Worm (Caenorhabditis elegans) whole organism, L2 larva: ENCODE data around the gene cdr-2.
"Not testable (repeated sequence)": the region's sequence is repeated elsewhere in the genome, so short reads cannot be mapped to it uniquely, and the experiment has no call there.

Experiments
- C34F6.9 ChIP-seq: fragments of 150-350 bp; optimal IDR thresholded peaks from 2 replicates; lab custom pipeline; 2014; ENCODE audit warnings: missing biosample characterization, missing genetic modification characterization
- R02D3.7 ChIP-seq: fragments of 150-350 bp; optimal IDR thresholded peaks from 2 replicates; lab custom pipeline; 2014; ENCODE audit warnings: missing biosample characterization, missing genetic modification characterization
- Y55F3AM.14 ChIP-seq: fragments of 200-800 bp; sonication (Bioruptor generic); optimal IDR thresholded peaks from 2 replicates; lab custom pipeline; 2018; ENCODE audit warnings: mild to moderate bottlenecking, missing genetic modification characterization, missing compliant biosample characterization
- blmp-1 ChIP-seq: sonication (generic microtip); optimal IDR thresholded peaks from 2 replicates; lab custom pipeline; 2017; ENCODE audit warnings: missing genetic modification characterization, mild to moderate bottlenecking, missing compliant biosample characterization, antibody characterized with exemption, moderate library complexity; ENCODE audit not compliant: insufficient read depth
- ceh-82 ChIP-seq: fragments of 150-350 bp; optimal IDR thresholded peaks from 2 replicates; lab custom pipeline; 2014; ENCODE audit warnings: missing biosample characterization, missing genetic modification characterization
- dmd-4 ChIP-seq: sonication (generic microtip); optimal IDR thresholded peaks from 2 replicates; lab custom pipeline; 2017; ENCODE audit warnings: missing biosample characterization, missing genetic modification characterization
- elt-1 ChIP-seq: fragments of 150-350 bp; optimal IDR thresholded peaks from 2 replicates; lab custom pipeline; 2014; ENCODE audit warnings: missing biosample characterization, missing genetic modification characterization
- fos-1 ChIP-seq: fragments of 150-350 bp; optimal IDR thresholded peaks from 2 replicates; lab custom pipeline; 2014; ENCODE audit warnings: missing biosample characterization, missing genetic modification characterization
- gmeb-1 ChIP-seq: fragments of 150-350 bp; optimal IDR thresholded peaks from 2 replicates; lab custom pipeline; 2014; ENCODE audit warnings: missing biosample characterization, missing genetic modification characterization
- lin-11 ChIP-seq: fragments of 150-350 bp; sonication (generic microtip); optimal IDR thresholded peaks from 2 replicates; lab custom pipeline; 2014; ENCODE audit warnings: missing biosample characterization, missing genetic modification characterization, inconsistent platforms, mixed read lengths
- lsy-2 ChIP-seq, 2 experiments: fragments of 150-350 bp in 1 of 2; sonication (generic microtip) in 1 of 2; optimal IDR thresholded peaks; 2 replicates each; lab custom pipeline; 2014 to 2017; ENCODE audit warnings: missing biosample characterization in 2 of 2, missing genetic modification characterization in 2 of 2
- mab-5 ChIP-seq: fragments of 150-350 bp; optimal IDR thresholded peaks from 2 replicates; lab custom pipeline; 2014; ENCODE audit warnings: missing biosample characterization, missing genetic modification characterization
- mbf-1 ChIP-seq: sonication (generic microtip); optimal IDR thresholded peaks from 2 replicates; lab custom pipeline; 2017; ENCODE audit warnings: missing biosample characterization, missing genetic modification characterization
- mdl-1 ChIP-seq, 2 experiments: fragments of 150-350 bp in 1 of 2; sonication (generic microtip) in 1 of 2; optimal IDR thresholded peaks; 2 replicates each; lab custom pipeline; 2017; ENCODE audit warnings: missing biosample characterization in 2 of 2, missing genetic modification characterization in 2 of 2
- nhr-11 ChIP-seq: fragments of 150-350 bp; optimal IDR thresholded peaks from 2 replicates; lab custom pipeline; 2014; ENCODE audit warnings: missing biosample characterization, missing genetic modification characterization
- nhr-129 ChIP-seq: fragments of 150-350 bp; optimal IDR thresholded peaks from 2 replicates; lab custom pipeline; 2014; ENCODE audit warnings: missing biosample characterization, missing genetic modification characterization
- nhr-21 ChIP-seq: fragments of 150-350 bp; optimal IDR thresholded peaks from 2 replicates; lab custom pipeline; 2014; ENCODE audit warnings: missing biosample characterization, missing genetic modification characterization
- nhr-237 ChIP-seq: fragments of 150-350 bp; optimal IDR thresholded peaks from 2 replicates; lab custom pipeline; 2014; ENCODE audit warnings: missing biosample characterization, missing genetic modification characterization
- nhr-6 ChIP-seq: fragments of 150-350 bp; optimal IDR thresholded peaks from 2 replicates; lab custom pipeline; 2014; ENCODE audit warnings: missing biosample characterization, missing genetic modification characterization
- nhr-77 ChIP-seq: fragments of 150-350 bp; optimal IDR thresholded peaks from 2 replicates; lab custom pipeline; 2014; ENCODE audit warnings: missing biosample characterization, missing genetic modification characterization
- peb-1 ChIP-seq: fragments of 150-350 bp; optimal IDR thresholded peaks from 2 replicates; lab custom pipeline; 2014; ENCODE audit warnings: missing biosample characterization, missing genetic modification characterization
- sem-4 ChIP-seq: fragments of 150-350 bp; optimal IDR thresholded peaks from 2 replicates; lab custom pipeline; 2014; ENCODE audit warnings: missing biosample characterization, missing genetic modification reagents, missing genetic modification characterization
- sma-3 ChIP-seq: sonication (generic microtip); optimal IDR thresholded peaks from 2 replicates; lab custom pipeline; 2016; ENCODE audit warnings: missing genetic modification reagents, missing genetic modification characterization, missing compliant biosample characterization
- sma-9 ChIP-seq, 2 experiments: fragments of 150-350 bp in 1 of 2; sonication (generic microtip) in 1 of 2; optimal IDR thresholded peaks; 2 replicates each; lab custom pipeline; 2014 to 2016; ENCODE audit warnings: missing genetic modification characterization in 2 of 2, mild to moderate bottlenecking in 1 of 2, missing biosample characterization in 1 of 2, missing compliant biosample characterization in 1 of 2, missing genetic modification reagents in 1 of 2, moderate library complexity in 1 of 2
- snpc-4 ChIP-seq: fragments of 150-350 bp; optimal IDR thresholded peaks from 2 replicates; lab custom pipeline; 2014; ENCODE audit warnings: missing biosample characterization, missing genetic modification characterization
- unc-55 ChIP-seq: fragments of 150-350 bp; sonication (generic microtip); optimal IDR thresholded peaks from 3 replicates; lab custom pipeline; 2014; ENCODE audit warnings: missing biosample characterization, missing genetic modification reagents, missing genetic modification characterization
- unc-62 ChIP-seq: fragments of 150-350 bp; optimal IDR thresholded peaks from 2 replicates; lab custom pipeline; 2014; ENCODE audit warnings: missing biosample characterization, missing genetic modification reagents, missing genetic modification characterization

Gene cdr-2

DNA sequence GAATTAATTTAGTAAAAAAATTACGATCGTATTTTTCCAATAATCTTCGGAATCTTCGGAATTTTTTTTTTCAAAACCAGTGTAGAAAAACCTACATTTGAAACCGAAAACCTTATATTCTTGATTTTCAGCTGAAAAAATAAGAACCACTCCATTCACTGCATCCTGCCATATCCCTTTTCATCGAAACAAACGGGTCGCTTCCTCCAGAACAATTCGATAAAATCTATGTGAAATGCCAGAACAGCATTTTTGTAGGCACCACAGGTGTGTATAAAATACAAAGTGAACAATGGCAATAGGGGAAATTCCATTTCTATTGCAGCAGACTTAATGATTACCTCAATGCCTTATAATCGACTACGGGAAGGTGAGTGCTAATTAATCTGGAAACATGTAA lies 38.3 kb downstream of the cdr-2 start, which contains the start of gene K01D12.1:
TSS of gene K01D12.1 (plus strand) at position 301 of the 400 bp plus-strand sequence.
- no peak for TF ChIP-seq Y55F3AM.14
- TF ChIP-seq snpc-4 (tag; lab: Kevin White, UChicago) = no peak
- no peak for TF ChIP-seq nhr-11 (tag; lab: Kevin White, UChicago)
- TF ChIP-seq sma-3 = no peak
- TF ChIP-seq lin-11 (tag; lab: Kevin White, UChicago) = no peak
- no peak for TF ChIP-seq fos-1 (tag; lab: Kevin White, UChicago)
- TF ChIP-seq, all 48 proteins: peak for 0

DNA sequence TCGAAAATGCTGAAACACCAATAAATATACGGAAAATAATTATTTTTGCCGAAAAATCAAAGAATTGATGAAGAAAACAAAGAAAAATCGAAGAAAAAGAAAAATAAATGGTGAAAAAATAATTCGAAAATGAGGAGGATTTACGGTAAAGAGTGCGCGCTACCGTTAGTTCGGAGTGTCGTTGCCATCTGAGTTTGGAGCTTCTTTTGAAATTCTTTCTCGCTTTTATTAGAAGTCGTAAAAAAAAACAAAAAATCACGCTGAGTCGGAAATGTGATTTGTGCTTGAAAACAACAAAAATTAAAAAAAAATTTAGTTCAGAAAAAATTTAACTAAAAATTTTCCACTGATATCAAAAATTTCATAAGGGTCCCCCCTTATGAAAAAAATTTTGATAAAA lies 41.3 kb downstream of the cdr-2 start, which contains the start of gene F23H12.10:
TSS of gene F23H12.10 (minus strand) at position 12 of the 400 bp plus-strand sequence.
- not testable (repeated sequence) for TF ChIP-seq mbf-1 (tag; lab: Kevin White, UChicago); sma-9 (GFP tag; optimal IDR thresholded peaks at IDR 0.05; lab: Kevin White, UChicago); sma-9 (tag; optimal IDR thresholded peaks at IDR 0.05; lab: Kevin White, UChicago); gmeb-1 (tag; lab: Kevin White, UChicago)

DNA sequence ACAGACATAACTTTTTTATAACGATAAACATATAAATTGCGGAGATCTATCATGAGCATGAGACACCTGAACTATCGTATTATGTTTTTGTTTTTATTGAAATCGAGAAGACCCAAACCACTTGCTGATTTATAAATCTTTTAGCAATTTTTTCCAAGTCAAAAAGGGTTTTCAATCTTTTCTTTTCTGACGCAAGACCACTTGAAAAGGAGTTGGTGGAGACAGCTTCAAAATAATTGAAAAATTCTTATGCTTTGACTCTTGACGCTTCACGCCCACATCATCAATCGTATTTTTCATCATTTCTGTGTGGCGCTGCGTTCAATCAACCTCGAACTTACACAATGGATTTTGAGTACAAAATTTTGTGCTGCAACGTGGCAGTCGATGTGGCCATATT lies 44.1 kb downstream of the cdr-2 start, which contains the start of gene F23H12.7:
TSS of gene F23H12.7 (plus strand) at position 301 of the 400 bp plus-strand sequence.
- TF ChIP-seq nhr-6 (tag; lab: Kevin White, UChicago) (no peak), unc-62 (GFP tag; lab: Kevin White, UChicago) (no peak), mdl-1 (tag; optimal IDR thresholded peaks at IDR 0.05; lab: Kevin White, UChicago) (no peak), sem-4 (tag; lab: Kevin White, UChicago) (no peak), nhr-129 (tag; lab: Kevin White, UChicago) (no peak), nhr-237 (no peak)

DNA sequence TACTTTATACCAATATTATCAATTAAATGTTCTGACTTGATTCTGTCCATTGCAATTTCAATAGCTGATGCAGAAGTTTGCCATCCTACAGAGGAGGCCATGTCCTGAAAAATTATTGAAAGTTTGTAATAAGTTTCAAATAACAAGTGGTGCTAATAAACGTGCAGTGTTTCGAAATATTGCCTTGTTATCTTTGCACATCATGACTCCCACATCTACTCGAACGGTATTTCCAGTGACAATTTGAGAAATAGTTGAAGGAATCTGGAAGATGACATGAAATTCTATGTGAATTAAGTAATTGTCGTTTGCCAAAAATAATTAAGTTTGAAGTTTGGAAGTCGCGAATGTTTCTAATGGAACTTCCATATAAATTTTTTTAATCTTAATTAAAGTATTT lies 46.1 kb downstream of the cdr-2 start, which contains the start of gene gcy-13:
TSS of gene gcy-13 (minus strand) at position 101 of the 400 bp plus-strand sequence.
- TF ChIP-seq nhr-21 (tag; lab: Kevin White, UChicago) (no peak), Y55F3AM.14 (no peak), blmp-1 (tag; lab: Kevin White, UChicago) (no peak), R02D3.7 (no peak), elt-1 (tag; lab: Kevin White, UChicago) (no peak), ceh-82 (tag; lab: Kevin White, UChicago) (no peak), sma-9 (GFP tag; optimal IDR thresholded peaks at IDR 0.05; lab: Kevin White, UChicago) (no peak), sma-9 (tag; optimal IDR thresholded peaks at IDR 0.05; lab: Kevin White, UChicago) (no peak), unc-55 (GFP tag; lab: Kevin White, UChicago) (no peak), C34F6.9 (tag; lab: Kevin White, UChicago) (no peak), mbf-1 (tag; lab: Kevin White, UChicago) (no peak), mab-5 (no peak), peb-1 (tag; lab: Kevin White, UChicago) (no peak), dmd-4 (tag; lab: Kevin White, UChicago) (no peak), nhr-77 (tag; lab: Kevin White, UChicago) (no peak), lsy-2 (tag; optimal IDR thresholded peaks at IDR 0.05; lab: Kevin White, UChicago) (no peak)

DNA sequence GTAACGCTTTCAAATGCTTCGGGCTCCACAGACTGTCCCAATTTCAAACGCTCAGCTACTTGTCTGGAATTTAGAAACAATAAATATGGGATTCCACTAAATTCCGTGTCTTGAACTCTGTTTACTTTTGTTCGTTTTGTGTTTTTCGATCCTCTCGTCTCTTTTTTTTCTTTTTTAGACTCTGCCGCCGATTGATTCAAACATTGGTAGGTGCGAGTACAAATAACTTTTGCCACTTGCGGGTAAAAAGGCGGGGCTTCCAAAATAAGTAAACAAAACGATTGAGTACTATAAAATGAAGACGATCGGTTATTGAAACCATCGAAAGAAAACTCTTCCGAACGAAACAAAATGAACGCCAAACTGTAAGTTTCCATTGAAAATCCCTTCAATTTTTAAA lies 50.4 kb downstream of the cdr-2 start, which contains the start of gene fipr-2:
TSS of gene fipr-2 (plus strand) at position 245 of the 400 bp plus-strand sequence.
- TF ChIP-seq dmd-4 (tag; lab: Kevin White, UChicago) (no peak), R02D3.7 (no peak)
- TF ChIP-seq, all 48 proteins: peak for 0
